Worm (Caenorhabditis elegans) whole organism, L2 larva: ENCODE data around the gene C25E10.8.

ENCODE experiments used
- ama-1 ChIP-seq: fragments of 150-350 bp; optimal IDR thresholded peaks from 2 replicates; lab custom pipeline; 2018; ENCODE audit warnings: inconsistent platforms
- blmp-1 ChIP-seq: sonication (generic microtip); optimal IDR thresholded peaks from 2 replicates; lab custom pipeline; 2017; ENCODE audit warnings: missing genetic modification characterization, mild to moderate bottlenecking, missing compliant biosample characterization, antibody characterized with exemption, moderate library complexity; ENCODE audit not compliant: insufficient read depth
- egl-27 ChIP-seq: sonication (generic microtip); optimal IDR thresholded peaks from 3 replicates; lab custom pipeline; 2017; ENCODE audit warnings: missing biosample characterization, missing genetic modification reagents, missing genetic modification characterization
- elt-3 ChIP-seq: sonication (generic microtip); optimal IDR thresholded peaks from 2 replicates; lab custom pipeline; 2017; ENCODE audit warnings: missing biosample characterization, missing genetic modification characterization
- lin-11 ChIP-seq: fragments of 150-350 bp; sonication (generic microtip); optimal IDR thresholded peaks from 2 replicates; lab custom pipeline; 2014; ENCODE audit warnings: missing biosample characterization, missing genetic modification characterization, inconsistent platforms, mixed read lengths
- lsy-2 ChIP-seq, 2 experiments: fragments of 150-350 bp in 1 of 2; sonication (generic microtip) in 1 of 2; optimal IDR thresholded peaks; 2 replicates each; lab custom pipeline; 2014 to 2017; ENCODE audit warnings: missing biosample characterization in 2 of 2, missing genetic modification characterization in 2 of 2
- mdl-1 ChIP-seq, 2 experiments: fragments of 150-350 bp in 1 of 2; sonication (generic microtip) in 1 of 2; optimal IDR thresholded peaks; 2 replicates each; lab custom pipeline; 2017; ENCODE audit warnings: missing biosample characterization in 2 of 2, missing genetic modification characterization in 2 of 2
- nhr-77 ChIP-seq: fragments of 150-350 bp; optimal IDR thresholded peaks from 2 replicates; lab custom pipeline; 2014; ENCODE audit warnings: missing biosample characterization, missing genetic modification characterization
- peb-1 ChIP-seq: fragments of 150-350 bp; optimal IDR thresholded peaks from 2 replicates; lab custom pipeline; 2014; ENCODE audit warnings: missing biosample characterization, missing genetic modification characterization
- sma-9 ChIP-seq, 2 experiments: fragments of 150-350 bp in 1 of 2; sonication (generic microtip) in 1 of 2; optimal IDR thresholded peaks; 2 replicates each; lab custom pipeline; 2014 to 2016; ENCODE audit warnings: missing genetic modification characterization in 2 of 2, mild to moderate bottlenecking in 1 of 2, missing biosample characterization in 1 of 2, missing compliant biosample characterization in 1 of 2, missing genetic modification reagents in 1 of 2, moderate library complexity in 1 of 2
- unc-62 ChIP-seq: fragments of 150-350 bp; optimal IDR thresholded peaks from 2 replicates; lab custom pipeline; 2014; ENCODE audit warnings: missing biosample characterization, missing genetic modification reagents, missing genetic modification characterization
- ztf-4 ChIP-seq: fragments of 150-350 bp; optimal IDR thresholded peaks from 2 replicates; lab custom pipeline; 2014; ENCODE audit warnings: missing biosample characterization, missing genetic modification characterization

DNA sequence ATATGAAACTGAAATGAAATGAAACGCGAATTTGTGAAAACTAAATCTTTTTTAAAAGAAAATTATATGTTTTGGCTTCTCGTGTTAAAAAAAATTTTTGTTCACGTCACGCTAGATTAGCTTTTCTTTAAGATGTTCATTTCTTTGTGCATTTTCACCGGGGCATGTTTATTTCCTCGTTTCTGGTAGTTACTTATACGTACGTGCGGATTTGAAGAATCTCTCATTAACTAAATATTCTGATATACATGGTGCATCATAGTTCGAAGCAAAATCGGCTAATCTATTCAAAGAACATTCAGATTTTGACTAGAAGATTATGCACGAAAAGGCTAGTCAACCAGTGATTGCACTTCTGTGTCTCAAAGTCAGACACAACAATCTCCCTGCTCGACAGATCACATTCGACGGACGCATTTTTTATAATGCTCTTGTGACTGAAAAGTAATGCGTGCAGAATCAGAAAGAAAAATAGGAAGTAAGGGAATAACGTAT lies 6.3 kb downstream of the C25E10.8 start, which contains the start of gene C25E10.17:
- no peak for TF ChIP-seq unc-62 (GFP tag; lab: Kevin White, UChicago)
- no peak for TF ChIP-seq mdl-1 (tag; optimal IDR thresholded peaks at IDR 0.05; lab: Kevin White, UChicago)
- TF ChIP-seq blmp-1 (tag; lab: Kevin White, UChicago) = no peak
- no peak for TF ChIP-seq sma-9 (GFP tag; optimal IDR thresholded peaks at IDR 0.05; lab: Kevin White, UChicago)
- no peak for TF ChIP-seq sma-9 (tag; optimal IDR thresholded peaks at IDR 0.05; lab: Kevin White, UChicago)
- no peak for TF ChIP-seq elt-3 (tag; lab: Kevin White, UChicago)
- no peak for TF ChIP-seq ztf-4 (tag; lab: Kevin White, UChicago)
- TF ChIP-seq nhr-77 (tag; lab: Kevin White, UChicago) = no peak
- TF ChIP-seq ama-1 (lab: Kevin White, UChicago) = no peak
- no peak for TF ChIP-seq lsy-2 (tag; optimal IDR thresholded peaks at IDR 0.05; lab: Kevin White, UChicago)
- TF ChIP-seq lin-11 = no peak
- TF ChIP-seq egl-27 (tag; lab: Kevin White, UChicago) = no peak
- TF ChIP-seq peb-1 (tag; lab: Kevin White, UChicago) = no peak
